Worm (Caenorhabditis elegans) whole organism, early embryonic: Measurements from ENCODE around the gene srx-112.

ENCODE experiments used
- B0310.2 ChIP-seq: sonication (generic microtip); optimal IDR thresholded peaks from 2 replicates; lab custom pipeline; 2016; ENCODE audit warnings: mild to moderate bottlenecking, missing genetic modification characterization, missing compliant biosample characterization
- F13C5.2 ChIP-seq: sonication (generic microtip); optimal IDR thresholded peaks from 2 replicates; lab custom pipeline; 2017; ENCODE audit warnings: mild to moderate bottlenecking, missing genetic modification characterization, inconsistent platforms, missing compliant biosample characterization
- aly-1 ChIP-seq: sonication (generic microtip); optimal IDR thresholded peaks from 2 replicates; lab custom pipeline; 2016; ENCODE audit warnings: missing genetic modification characterization, missing compliant biosample characterization
- ama-1 ChIP-seq: fragments of 150-350 bp; optimal IDR thresholded peaks from 2 replicates; lab custom pipeline; 2014
- ceh-13 ChIP-seq: fragments of 200-800 bp; sonication (Bioruptor generic); optimal IDR thresholded peaks from 2 replicates; lab custom pipeline; 2018; ENCODE audit warnings: mild to moderate bottlenecking, missing genetic modification characterization, missing compliant biosample characterization
- ets-7 ChIP-seq: sonication (generic microtip); optimal IDR thresholded peaks from 2 replicates; lab custom pipeline; 2016; ENCODE audit warnings: missing genotype, missing genetic modification characterization, missing compliant biosample characterization
- hmbx-1 ChIP-seq: sonication (generic microtip); optimal IDR thresholded peaks from 2 replicates; lab custom pipeline; 2016; ENCODE audit warnings: mild to moderate bottlenecking, missing genetic modification characterization, missing compliant biosample characterization
- hmg-4 ChIP-seq: fragments of 200-800 bp; sonication (Bioruptor generic); optimal IDR thresholded peaks from 2 replicates; lab custom pipeline; 2018; ENCODE audit warnings: mild to moderate bottlenecking, missing genetic modification characterization, missing compliant biosample characterization
- hnd-1 ChIP-seq: sonication (generic microtip); optimal IDR thresholded peaks from 2 replicates; lab custom pipeline; 2016; ENCODE audit warnings: missing genetic modification characterization, missing compliant biosample characterization
- pes-1 ChIP-seq: fragments of 200-800 bp; sonication (Bioruptor generic); IDR thresholded peaks from 2 replicates; pipeline ENCODE4 v1.3.6; 2022; ENCODE audit warnings: missing genetic modification reagents, missing genetic modification characterization, missing compliant biosample characterization
- scrt-1 ChIP-seq: fragments of 200-800 bp; sonication (Bioruptor generic); IDR thresholded peaks from 2 replicates; pipeline ENCODE4 v1.3.6; 2022; ENCODE audit warnings: missing genetic modification characterization, missing compliant biosample characterization
- tbx-37 ChIP-seq: fragments of 200-800 bp; sonication (Bioruptor generic); conservative IDR thresholded peaks from 2 replicates; pipeline ENCODE4 v1.3.6; 2022; ENCODE audit warnings: missing genetic modification reagents, missing genetic modification characterization, missing compliant biosample characterization
- tra-4 ChIP-seq: sonication (generic microtip); optimal IDR thresholded peaks from 2 replicates; lab custom pipeline; 2017; ENCODE audit warnings: missing genetic modification characterization, missing compliant biosample characterization

DNA sequence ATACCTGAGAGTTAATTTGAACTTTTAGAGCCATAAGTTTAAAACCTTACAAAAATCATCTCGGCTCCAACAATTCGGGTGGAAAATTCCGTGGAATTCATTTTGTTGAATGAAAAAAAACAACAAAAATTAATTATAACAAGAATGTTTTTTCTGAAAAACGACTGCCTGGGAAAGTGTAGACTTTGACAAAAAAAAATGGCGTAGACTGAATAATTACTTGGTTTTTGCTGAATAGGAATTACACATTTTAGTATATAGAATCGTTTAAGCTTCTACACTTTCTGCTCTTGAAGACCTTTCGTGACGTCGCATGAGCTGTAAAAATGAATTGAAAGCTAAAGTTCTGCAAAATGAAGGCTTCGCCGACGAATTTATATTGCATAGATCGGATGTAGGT is at the start of gene srx-112:
- TF ChIP-seq scrt-1 (GFP tag; lab: Robert Waterston, UW), result no peak
- no peak for TF ChIP-seq aly-1 (tag; lab: Kevin White, UChicago)
- TF ChIP-seq ama-1, result no peak
- TF ChIP-seq tbx-37 (GFP tag; lab: Robert Waterston, UW), result no peak
- TF ChIP-seq ets-7 (tag; lab: Kevin White, UChicago), result no peak
- no peak for TF ChIP-seq hnd-1 (tag; lab: Kevin White, UChicago)
- no peak for TF ChIP-seq pes-1 (GFP tag; lab: Robert Waterston, UW)
- TF ChIP-seq B0310.2 (tag; lab: Kevin White, UChicago), result no peak
- no peak for TF ChIP-seq tra-4 (tag; lab: Kevin White, UChicago)
- TF ChIP-seq hmg-4, result no peak
- TF ChIP-seq ceh-13 (GFP tag; lab: Kevin White, UChicago), result no peak
- TF ChIP-seq hmbx-1 (tag; lab: Kevin White, UChicago), result no peak
- TF ChIP-seq F13C5.2 (tag; lab: Kevin White, UChicago), result no peak
